Fruit fly (Drosophila melanogaster): ENCODE measurements around the gene CG5707.

DNA sequence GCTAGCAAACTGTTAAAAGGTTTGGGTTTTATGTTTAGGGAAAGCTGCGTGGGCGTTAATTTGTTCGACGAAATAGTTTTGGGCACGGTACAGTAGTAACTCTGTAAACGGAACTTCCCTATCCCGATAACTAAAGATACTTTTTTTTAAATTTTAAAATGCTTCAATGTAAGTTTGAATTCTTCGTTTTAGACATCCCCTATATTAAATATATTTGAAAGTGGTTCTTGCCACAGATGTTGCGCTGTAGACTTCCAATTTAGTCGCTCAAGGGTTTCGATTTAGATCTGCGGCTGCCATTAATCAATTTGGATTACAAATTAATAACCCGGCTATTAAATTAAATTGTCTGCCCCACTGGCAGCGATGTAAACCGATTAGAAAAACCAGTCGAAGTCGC is 49.6 kb downstream of the CG5707 start:
- no peak for TF ChIP-seq CG10431 (GFP tag; optimal IDR thresholded peaks at IDR 0.05)
- no peak for TF ChIP-seq CG33213 (GFP tag; optimal IDR thresholded peaks at IDR 0.05)
- no peak for TF ChIP-seq Dfd (GFP tag; optimal IDR thresholded peaks at IDR 0.05)
- no peak for TF ChIP-seq hth (optimal IDR thresholded peaks at IDR 0.05)
- no peak for TF ChIP-seq pan (optimal IDR thresholded peaks at IDR 0.05)
- no peak for TF ChIP-seq pan (GFP tag; optimal IDR thresholded peaks at IDR 0.05 in 1 of 2, IDR thresholded peaks at IDR 0.05 in 1 of 2)
